Worm (Caenorhabditis elegans): ENCODE data around the gene str-180.

- TF ChIP-seq him-1 (tag; optimal IDR thresholded peaks at IDR 0.05) (no peak), W03F9.2 (tag; optimal IDR thresholded peaks at IDR 0.05) (no peak), dao-5 (tag; optimal IDR thresholded peaks at IDR 0.05) (no peak)
Measured at ce11 chrV:6645810-6646209, 22.8 kb downstream of the str-180 start.

Measured in whole organism, L4/young adult.